Fruit fly (Drosophila melanogaster) whole organism, embryonic: ENCODE measurements around the gene SdicB.
A peak's percentile ranks its signal among the peaks of the same experiment; 100 is the strongest.

Source experiments
- Bdp1 ChIP-seq: fragments of 200-800 bp; sonication (Bioruptor generic); optimal IDR thresholded peaks from 3 replicates; lab custom pipeline; 2016; ENCODE audit warnings: missing biosample characterization, missing genetic modification characterization
- Blimp-1 ChIP-seq: fragments of 200-800 bp; sonication (Bioruptor generic); optimal IDR thresholded peaks from 3 replicates; lab custom pipeline; 2018; ENCODE audit warnings: missing biosample characterization, missing genetic modification characterization, mild to moderate bottlenecking, moderate library complexity, missing genetic modification reagents
- CG10274 ChIP-seq: fragments of 200-800 bp; sonication (Bioruptor generic); optimal IDR thresholded peaks from 3 replicates; lab custom pipeline; 2017; ENCODE audit warnings: missing biosample characterization, mild to moderate bottlenecking, missing genetic modification characterization
- CG10366 ChIP-seq: fragments of 200-800 bp; sonication (Bioruptor generic); IDR thresholded peaks from 2 replicates; pipeline ENCODE4 v1.3.6; 2022; ENCODE audit warnings: missing biosample characterization, missing genetic modification characterization
- CG11456 ChIP-seq: fragments of 200-800 bp; sonication (Bioruptor generic); IDR thresholded peaks from 3 replicates; pipeline ENCODE4 v1.3.6; 2022; ENCODE audit warnings: missing biosample characterization, missing genetic modification characterization
- CG11560 ChIP-seq: fragments of 200-800 bp; sonication (Bioruptor generic); IDR thresholded peaks from 3 replicates; pipeline ENCODE4 v1.3.6; 2022; ENCODE audit warnings: missing biosample characterization, missing genetic modification characterization
- CG12155 ChIP-seq: fragments of 200-800 bp; sonication (Bioruptor generic); optimal IDR thresholded peaks from 3 replicates; lab custom pipeline; 2016; ENCODE audit warnings: missing biosample characterization, missing genetic modification characterization
- CG13894 ChIP-seq: fragments of 200-800 bp; sonication (Bioruptor generic); optimal IDR thresholded peaks from 3 replicates; lab custom pipeline; 2018; ENCODE audit warnings: missing biosample characterization, mild to moderate bottlenecking, missing genetic modification characterization, moderate library complexity
- CG14710 ChIP-seq: fragments of 200-800 bp; sonication (Bioruptor generic); optimal IDR thresholded peaks from 3 replicates; lab custom pipeline; 2019; ENCODE audit warnings: missing biosample characterization, mild to moderate bottlenecking, missing genetic modification characterization, moderate library complexity
- CG17328 ChIP-seq: fragments of 200-800 bp; sonication (Bioruptor generic); IDR thresholded peaks from 2 replicates; pipeline ENCODE4 v1.3.6; 2022; ENCODE audit warnings: missing biosample characterization, missing genetic modification characterization
- CG1832 ChIP-seq: fragments of 200-800 bp; sonication (Bioruptor generic); optimal IDR thresholded peaks from 2 replicates; lab custom pipeline; 2017; ENCODE audit warnings: missing biosample characterization, mild to moderate bottlenecking, missing genetic modification characterization, inconsistent platforms
- CG31224 ChIP-seq: fragments of 200-800 bp; sonication (Bioruptor generic); IDR thresholded peaks from 2 replicates; pipeline ENCODE4 v1.3.6; 2022; ENCODE audit warnings: missing biosample characterization, missing genetic modification characterization
- CG3726 ChIP-seq: fragments of 200-800 bp; sonication (Bioruptor generic); IDR thresholded peaks from 3 replicates; pipeline ENCODE4, ENCODE4 v1.3.6; 2022; ENCODE audit warnings: missing biosample characterization, missing genetic modification characterization
- CG3847 ChIP-seq: fragments of 200-800 bp; sonication (Bioruptor generic); IDR thresholded peaks from 2 replicates; pipeline ENCODE4 v1.3.6; 2022; ENCODE audit warnings: missing biosample characterization, missing genetic modification characterization
- CG4404 ChIP-seq: fragments of 200-800 bp; sonication (Bioruptor generic); IDR thresholded peaks from 2 replicates; pipeline ENCODE4 v1.3.6; 2022; ENCODE audit warnings: missing biosample characterization, missing genetic modification characterization
- CG6272 ChIP-seq: fragments of 200-800 bp; sonication (Bioruptor generic); IDR thresholded peaks from 2 replicates; pipeline ENCODE4 v1.3.6; 2022; ENCODE audit warnings: missing biosample characterization, missing genetic modification characterization
- CG8765 ChIP-seq: fragments of 200-800 bp; sonication (Bioruptor generic); IDR thresholded peaks from 2 replicates; pipeline ENCODE4 v1.3.6; 2022; ENCODE audit warnings: missing biosample characterization, missing genetic modification characterization
- CG9727 ChIP-seq: fragments of 200-800 bp; sonication (Bioruptor generic); optimal IDR thresholded peaks from 3 replicates; lab custom pipeline; 2017; ENCODE audit warnings: missing biosample characterization, mild to moderate bottlenecking, missing genetic modification characterization
- CG9817 ChIP-seq: fragments of 200-800 bp; sonication (Bioruptor generic); optimal IDR thresholded peaks from 2 replicates; lab custom pipeline; 2018; ENCODE audit warnings: missing biosample characterization, mild to moderate bottlenecking, missing genetic modification characterization, moderate library complexity
- CHES-1-like ChIP-seq: fragments of 200-800 bp; sonication (Bioruptor generic); optimal IDR thresholded peaks from 2 replicates; lab custom pipeline; 2016; ENCODE audit warnings: missing biosample characterization, missing genetic modification characterization
- Drgx ChIP-seq: fragments of 200-800 bp; sonication (Bioruptor generic); IDR thresholded peaks from 2 replicates; pipeline ENCODE4 v1.3.6; 2022; ENCODE audit warnings: missing biosample characterization, missing genetic modification characterization
- Ets65A ChIP-seq: fragments of 200-800 bp; sonication (Bioruptor generic); peaks from one replicate; lab custom pipeline; 2016; ENCODE audit warnings: missing biosample characterization, missing genetic modification characterization
- Gsc ChIP-seq: fragments of 200-800 bp; sonication (Bioruptor generic); IDR thresholded peaks from 2 replicates; pipeline ENCODE4 v1.3.6; 2022; ENCODE audit warnings: missing biosample characterization, missing genetic modification characterization
- Hand ChIP-seq: fragments of 200-800 bp; sonication (Bioruptor generic); optimal IDR thresholded peaks from 2 replicates; lab custom pipeline; 2017; ENCODE audit warnings: mild to moderate bottlenecking, missing biosample characterization, missing genetic modification reagents, missing genetic modification characterization
- NC2β ChIP-seq: fragments of 200-800 bp; sonication (Bioruptor generic); optimal IDR thresholded peaks from 2 replicates; lab custom pipeline; 2016; ENCODE audit warnings: missing biosample characterization, missing genetic modification characterization
- Ptx1 ChIP-seq: fragments of 200-800 bp; sonication (Bioruptor generic); IDR thresholded peaks from 2 replicates; pipeline ENCODE4 v1.3.6; 2022; ENCODE audit warnings: missing biosample characterization, missing genetic modification characterization
- Trl ChIP-seq, 3 experiments: fragments of >200 bp in 2 of 3; fragments of 200-800 bp in 1 of 3; sonication (Bioruptor generic) in 1 of 3; optimal IDR thresholded peaks; 2 replicates in 1 of 3; 3 replicates in 2 of 3; lab custom pipeline; 2016 to 2017; ENCODE audit warnings: missing biosample characterization in 1 of 3, missing genetic modification characterization in 1 of 3
- bigmax ChIP-seq: fragments of 200-800 bp; sonication (Bioruptor generic); optimal IDR thresholded peaks from 2 replicates; lab custom pipeline; 2018; ENCODE audit warnings: missing biosample characterization, mild to moderate bottlenecking, missing genetic modification characterization
- chinmo ChIP-seq: fragments of 200-800 bp; sonication (Bioruptor generic); IDR thresholded peaks from 4 replicates; pipeline ENCODE4 v1.3.6; 2022; ENCODE audit warnings: missing biosample characterization, missing genetic modification characterization; ENCODE audit not compliant: partially characterized antibody
- ci ChIP-seq: fragments of 200-800 bp; sonication (Bioruptor generic); IDR thresholded peaks from 3 replicates; pipeline ENCODE4 v1.3.6; 2022; ENCODE audit warnings: missing biosample characterization, missing genetic modification characterization
- dan ChIP-seq: fragments of 200-800 bp; sonication (Bioruptor generic); IDR thresholded peaks from 2 replicates; pipeline ENCODE4 v1.3.6; 2022; ENCODE audit warnings: missing biosample characterization, missing genetic modification characterization
- dmrt11E ChIP-seq: fragments of 200-800 bp; sonication (Bioruptor generic); optimal IDR thresholded peaks from 3 replicates; lab custom pipeline; 2018; ENCODE audit warnings: missing biosample characterization, mild to moderate bottlenecking, missing genetic modification characterization, moderate library complexity
- esg ChIP-seq: fragments of 200-800 bp; sonication (Bioruptor generic); conservative IDR thresholded peaks from 2 replicates; pipeline ENCODE4 v1.3.6; 2022; ENCODE audit warnings: missing biosample characterization, missing genetic modification characterization
- gcm2 ChIP-seq: fragments of 200-800 bp; sonication (Bioruptor generic); optimal IDR thresholded peaks from 2 replicates; lab custom pipeline; 2016; ENCODE audit warnings: missing biosample characterization, missing genetic modification characterization
- grau ChIP-seq: fragments of 200-800 bp; optimal IDR thresholded peaks from 3 replicates; lab custom pipeline; 2019; ENCODE audit warnings: missing biosample characterization, mild to moderate bottlenecking, missing genetic modification characterization, moderate library complexity
- ken ChIP-seq: fragments of 200-800 bp; sonication (Bioruptor generic); IDR thresholded peaks from 3 replicates; pipeline ENCODE4 v1.3.6; 2022; ENCODE audit warnings: missing biosample characterization, missing genetic modification characterization
- lmd ChIP-seq: fragments of 200-800 bp; sonication (Bioruptor generic); IDR thresholded peaks from 2 replicates; pipeline ENCODE4 v1.3.6; 2022; ENCODE audit warnings: missing biosample characterization, missing genetic modification characterization
- maf-S ChIP-seq: fragments of 200-800 bp; sonication (Bioruptor generic); optimal IDR thresholded peaks from 2 replicates; lab custom pipeline; 2016; ENCODE audit warnings: missing biosample characterization, missing genetic modification characterization
- mld ChIP-seq: fragments of 200-800 bp; sonication (Bioruptor generic); IDR thresholded peaks from 3 replicates; pipeline ENCODE4 v1.3.6; 2022; ENCODE audit warnings: missing biosample characterization, missing genetic modification characterization; ENCODE audit not compliant: partially characterized antibody
- nerfin-2 ChIP-seq: fragments of 200-800 bp; sonication (Bioruptor generic); IDR thresholded peaks from 2 replicates; pipeline ENCODE4 v1.3.6; 2022; ENCODE audit warnings: missing biosample characterization, missing genetic modification characterization; ENCODE audit not compliant: partially characterized antibody
- pan ChIP-seq, 4 experiments: fragments of >200 bp in 3 of 4; fragments of 200-800 bp in 1 of 4; sonication (Bioruptor generic) in 1 of 4; optimal IDR thresholded peaks in 3 of 4; IDR thresholded peaks in 1 of 4; 2 replicates each; pipeline versions ENCODE4 v1.3.6 to Lab custom; 2017 to 2022; ENCODE audit warnings: missing biosample characterization in 2 of 4, missing genetic modification characterization in 2 of 4, mixed read lengths in 1 of 4
- prd ChIP-seq, 3 experiments: fragments of >200 bp in 2 of 3; fragments of 200-800 bp in 1 of 3; sonication (Bioruptor generic) in 1 of 3; optimal IDR thresholded peaks in 2 of 3; IDR thresholded peaks in 1 of 3; 2 replicates in 2 of 3; 3 replicates in 1 of 3; pipeline versions ENCODE4 v1.3.6 to Lab custom; 2017 to 2022; ENCODE audit warnings: missing biosample characterization in 1 of 3, missing genetic modification characterization in 1 of 3
- row ChIP-seq: fragments of 200-800 bp; sonication (Bioruptor generic); IDR thresholded peaks from 3 replicates; pipeline ENCODE4 v1.3.6; 2022; ENCODE audit warnings: missing biosample characterization, missing genetic modification characterization
- sens ChIP-seq: fragments of 200-800 bp; sonication (Bioruptor generic); peaks from one replicate; lab custom pipeline; 2016; ENCODE audit warnings: missing biosample characterization, missing genetic modification characterization
- sob ChIP-seq: fragments of 200-800 bp; sonication (Bioruptor generic); IDR thresholded peaks from 2 replicates; pipeline ENCODE4 v1.3.6; 2022; ENCODE audit warnings: missing biosample characterization, missing genetic modification characterization
- vvl ChIP-seq: fragments of 200-800 bp; sonication (Bioruptor generic); IDR thresholded peaks from 2 replicates; pipeline ENCODE4 v1.3.6; 2022; ENCODE audit warnings: missing biosample characterization, missing genetic modification characterization
- zfh1 ChIP-seq: fragments of 200-800 bp; sonication (Bioruptor generic); IDR thresholded peaks from 3 replicates; pipeline ENCODE4 v1.3.6; 2022; ENCODE audit warnings: missing biosample characterization, missing genetic modification characterization

Gene SdicB

DNA sequence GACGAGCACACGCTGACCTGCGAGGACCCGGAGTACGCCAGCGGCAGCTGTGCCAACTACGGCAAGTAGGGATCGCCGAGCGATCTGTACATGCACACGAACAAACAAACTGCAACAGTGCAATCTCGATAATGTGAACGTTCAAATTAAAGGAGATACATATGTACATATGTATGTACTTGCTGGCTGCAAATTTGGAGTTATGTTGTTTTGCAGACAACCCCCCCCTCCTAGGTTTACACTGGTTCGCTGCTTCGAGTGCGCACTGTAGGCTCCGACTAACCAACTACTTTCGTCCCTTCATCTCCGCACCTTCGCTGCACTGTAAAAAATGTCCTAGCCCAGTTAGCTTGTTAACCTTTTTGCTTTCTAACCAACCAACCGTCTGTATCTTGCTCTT, 38.3 kb upstream of the SdicB start (continued):
- TF ChIP-seq CG11560 (tag; lab: Robert Waterston, UW) (0 out of 3 replicates have a peak, but pooled peaks have one; percentile 22), prd (optimal IDR thresholded peaks at IDR 0.05; lab: Kevin White, UChicago) (no peak), prd (GFP tag; IDR thresholded peaks at IDR 0.05; lab: Robert Waterston, UW) (peak; percentile 83; the same call in 2 of the 3 replicates), row (GFP tag; lab: Robert Waterston, UW) (peak; percentile 45; the same call in 2 of the 3 replicates), CG4404 (GFP tag; lab: Robert Waterston, UW) (peak; percentile 76), CG1832 (no peak), nerfin-2 (GFP tag; lab: Robert Waterston, UW) (no peak), NC2β (no peak), grau (peak; percentile 69), CG17328 (GFP tag; lab: Robert Waterston, UW) (0 out of 2 replicates have a peak, but pooled peaks have one; percentile 9), Ets65A (GFP tag; lab: Kevin White, UChicago) (peak; percentile 66), CG9727 (GFP tag; lab: Kevin White, UChicago) (no peak), bigmax (GFP tag; lab: Kevin White, UChicago) (no peak), zfh1 (GFP tag; lab: Robert Waterston, UW) (0 out of 3 replicates have a peak, but pooled peaks have one; percentile 35), sens (peak; percentile 52), vvl (GFP tag; lab: Robert Waterston, UW) (no peak; the same call in 1 of the 2 replicates), CG10366 (GFP tag; lab: Robert Waterston, UW) (peak; percentile 21; the same call in 1 of the 2 replicates), pan (optimal IDR thresholded peaks at IDR 0.05; lab: Kevin White, UChicago) (no peak), pan (GFP tag; optimal IDR thresholded peaks at IDR 0.05 in 1 of 2, IDR thresholded peaks at IDR 0.05 in 1 of 2) (peak in 1 of 2 experiments; percentile 12), CG14710 (tag; lab: Kevin White, UChicago) (no peak), ken (GFP tag; lab: Robert Waterston, UW) (0 out of 3 replicates have a peak, but pooled peaks have one; percentile 24), Drgx (peak; percentile 36; the same call in 1 of the 2 replicates), dmrt11E (tag; lab: Kevin White, UChicago) (peak; percentile 31), CG9817 (tag; lab: Kevin White, UChicago) (no peak), CG8765 (GFP tag; lab: Robert Waterston, UW) (peak; percentile 66; the same call in 1 of the 2 replicates), sob (GFP tag; lab: Robert Waterston, UW) (0 out of 2 replicates have a peak, but pooled peaks have one; percentile 12), dan (GFP tag; lab: Robert Waterston, UW) (peak; percentile 53; the same call in 1 of the 2 replicates), CG6272 (no peak), gcm2 (GFP tag; lab: Kevin White, UChicago) (no peak), CG3847 (GFP tag; lab: Robert Waterston, UW) (no peak), CG12155 (no peak), Trl (optimal IDR thresholded peaks at IDR 0.05; lab: Kevin White, UChicago) (no peak), Trl (GFP tag; optimal IDR thresholded peaks at IDR 0.05; lab: Kevin White, UChicago) (no peak), Ptx1 (GFP tag; lab: Robert Waterston, UW) (peak; percentile 48), maf-S (no peak), Gsc (GFP tag; lab: Robert Waterston, UW) (no peak), CG11456 (GFP tag; lab: Robert Waterston, UW) (0 out of 3 replicates have a peak, but pooled peaks have one; percentile 12), ci (peak; percentile 59; the same call in 1 of the 3 replicates), lmd (GFP tag; lab: Robert Waterston, UW) (peak; percentile 30; the same call in 1 of the 2 replicates)

DNA sequence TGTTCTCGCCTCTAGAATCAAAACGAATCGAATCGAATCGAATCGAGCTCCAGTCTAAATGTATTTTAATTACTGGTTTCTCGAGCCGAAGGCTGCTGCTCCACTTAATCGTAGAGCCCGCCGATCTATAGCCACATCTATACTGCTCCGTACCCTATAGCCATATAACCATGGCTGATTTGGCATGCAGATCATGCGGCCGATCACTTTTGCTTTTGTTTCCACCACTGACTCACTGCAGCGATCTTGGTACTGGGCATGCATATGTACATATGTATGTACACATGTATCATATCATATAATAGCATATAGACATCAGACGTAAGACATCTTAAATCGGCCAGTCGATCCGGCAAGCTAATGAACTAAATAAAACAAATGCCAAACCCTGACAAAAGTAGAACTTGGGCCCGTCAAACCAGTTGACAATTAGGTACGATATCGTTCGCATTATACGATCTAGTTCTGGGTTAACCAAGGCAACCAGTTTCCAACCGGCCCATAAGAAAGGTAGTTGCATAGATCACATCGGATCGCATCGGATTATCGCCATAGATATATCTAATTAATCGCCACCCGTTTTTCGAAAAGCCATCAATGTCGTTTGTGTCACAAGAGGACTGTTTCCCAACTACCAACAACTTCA, 35.9 kb upstream of the SdicB start:
- peak; percentile 99 for TF ChIP-seq CG13894 (tag; lab: Kevin White, UChicago)
- TF ChIP-seq CG14710 (tag; lab: Kevin White, UChicago), result no peak
- no peak for TF ChIP-seq CG3726 (GFP tag; lab: Robert Waterston, UW)
- no peak for TF ChIP-seq Hand (GFP tag; lab: Kevin White, UChicago)
- TF ChIP-seq mld (GFP tag; lab: Robert Waterston, UW), result no peak
- no peak for TF ChIP-seq Bdp1 (GFP tag; lab: Kevin White, UChicago)
- TF ChIP-seq CG31224 (GFP tag; lab: Robert Waterston, UW), result no peak
- no peak for TF ChIP-seq CHES-1-like (GFP tag; lab: Kevin White, UChicago)
- no peak for TF ChIP-seq CG10274 (GFP tag; lab: Kevin White, UChicago)
- TF ChIP-seq chinmo (GFP tag; lab: Robert Waterston, UW), result 0 out of 4 replicates have a peak, but pooled peaks have one; percentile 43
- peak; percentile 50 for TF ChIP-seq Blimp-1
- TF ChIP-seq esg (GFP tag; lab: Robert Waterston, UW), result no peak
- TF ChIP-seq Ets65A (GFP tag; lab: Kevin White, UChicago), result peak; percentile 3
- TF ChIP-seq, all 482 proteins: peak for 4
